Worm (Caenorhabditis elegans): ENCODE results near the gene catp-2.
"Not testable (repeated sequence)": the region's sequence is repeated elsewhere in the genome, so short reads cannot be mapped to it uniquely, and the experiment has no call there.

The catp-2 gene

ce11 chrV:4900020-4900419, 34.5 kb upstream of the catp-2 start, which contains the start of gene ugt-10:
Gene ugt-10 (minus strand): TSS chrV:4900120.
- TF ChIP-seq fkh-10 (GFP tag; optimal IDR thresholded peaks at IDR 0.05); unc-62 (GFP tag; optimal IDR thresholded peaks at IDR 0.05); pqm-1 (tag; optimal IDR thresholded peaks at IDR 0.05): not testable (repeated sequence)

ce11 chrV:4901074-4901473, 33.4 kb upstream of the catp-2 start, which contains the start of gene ugt-67:
Gene ugt-67 (plus strand): TSS chrV:4901374.
- no peak for TF ChIP-seq jun-1 (tag; optimal IDR thresholded peaks at IDR 0.05)
- no peak for TF ChIP-seq nhr-90 (tag; optimal IDR thresholded peaks at IDR 0.05; ENCODE audit: poor library complexity)

ce11 chrV:4903696-4904095, 30.8 kb upstream of the catp-2 start, which contains the start of gene ugt-8:
Gene ugt-8 (plus strand): TSS chrV:4903930.
- TF ChIP-seq jun-1 (tag; optimal IDR thresholded peaks at IDR 0.05) (no peak), irx-1 (tag; optimal IDR thresholded peaks at IDR 0.05) (no peak), nhr-20 (tag; optimal IDR thresholded peaks at IDR 0.05) (peak; percentile 41), lin-15B (tag; optimal IDR thresholded peaks at IDR 0.05) (no peak), alr-1 (tag; optimal IDR thresholded peaks at IDR 0.05; ENCODE audit: borderline replicate concordance) (no peak), efl-1 (optimal IDR thresholded peaks at IDR 0.05) (no peak), efl-1 (GFP tag; optimal IDR thresholded peaks at IDR 0.05 in 1 of 2) (peak in 1 of 2 experiments; percentile 53), C34B4.2 (tag; optimal IDR thresholded peaks at IDR 0.05) (no peak), ztf-4 (tag; optimal IDR thresholded peaks at IDR 0.05) (no peak), lin-39 (tag; optimal IDR thresholded peaks at IDR 0.05) (no peak), hlh-4 (tag; optimal IDR thresholded peaks at IDR 0.05) (no peak), grh-1 (GFP tag; IDR thresholded peaks at IDR 0.05) (no peak), snu-23 (GFP tag; optimal IDR thresholded peaks at IDR 0.05) (peak; percentile 12), pag-3 (tag; optimal IDR thresholded peaks at IDR 0.05; ENCODE audit: borderline replicate concordance, insufficient read depth) (no peak), mef-2 (tag; optimal IDR thresholded peaks at IDR 0.05) (no peak), nhr-47 (tag; optimal IDR thresholded peaks at IDR 0.05) (no peak), rnt-1 (tag; optimal IDR thresholded peaks at IDR 0.05) (no peak), blmp-1 (tag; optimal IDR thresholded peaks at IDR 0.05) (no peak), nhr-71 (tag; optimal IDR thresholded peaks at IDR 0.05) (no peak)

ce11 chrV:4905953-4906352, 28.6 kb upstream of the catp-2 start, which contains the start of gene ugt-14:
Gene ugt-14 (plus strand): TSS chrV:4906253.
- TF ChIP-seq hlh-4 (tag; optimal IDR thresholded peaks at IDR 0.05) (no peak), nhr-84 (tag; optimal IDR thresholded peaks at IDR 0.05) (no peak), pqm-1 (tag; optimal IDR thresholded peaks at IDR 0.05) (no peak), swsn-7 (tag; optimal IDR thresholded peaks at IDR 0.05) (no peak), jun-1 (tag; optimal IDR thresholded peaks at IDR 0.05) (no peak), pax-3 (tag; optimal IDR thresholded peaks at IDR 0.05) (no peak), lsy-2 (tag; optimal IDR thresholded peaks at IDR 0.05) (no peak), egl-27 (tag; optimal IDR thresholded peaks at IDR 0.05) (no peak), ets-5 (GFP tag; IDR thresholded peaks at IDR 0.05) (no peak), nhr-11 (tag; optimal IDR thresholded peaks at IDR 0.05) (no peak), mep-1 (tag; optimal IDR thresholded peaks at IDR 0.05) (no peak), nhr-76 (tag; optimal IDR thresholded peaks at IDR 0.05) (no peak), ztf-4 (tag; optimal IDR thresholded peaks at IDR 0.05) (no peak)

- TF ChIP-seq snu-23 (GFP tag; optimal IDR thresholded peaks at IDR 0.05) (peak; percentile 48), dsc-1 (tag; optimal IDR thresholded peaks at IDR 0.05) (no peak), efl-3 (GFP tag; optimal IDR thresholded peaks at IDR 0.05) (no peak), elt-2 (tag; optimal IDR thresholded peaks at IDR 0.05) (no peak), unc-30 (tag; optimal IDR thresholded peaks at IDR 0.05) (no peak), lin-15B (tag; optimal IDR thresholded peaks at IDR 0.05) (no peak), nhr-237 (tag; optimal IDR thresholded peaks at IDR 0.05) (no peak), nhr-85 (tag) (peak; percentile 90), ceh-88 (GFP tag; IDR thresholded peaks at IDR 0.05) (no peak), ces-1 (GFP tag; optimal IDR thresholded peaks at IDR 0.05) (no peak), ceh-63 (GFP tag; optimal IDR thresholded peaks at IDR 0.05) (no peak), skn-1 (tag; optimal IDR thresholded peaks at IDR 0.05) (peak; percentile 52), egl-27 (tag; optimal IDR thresholded peaks at IDR 0.05) (no peak), nhr-28 (tag; optimal IDR thresholded peaks at IDR 0.05) (peak; percentile 23), lin-35 (GFP tag; optimal IDR thresholded peaks at IDR 0.05) (no peak), nhr-90 (tag; optimal IDR thresholded peaks at IDR 0.05; ENCODE audit: poor library complexity) (peak; percentile 35), fkh-4 (tag; optimal IDR thresholded peaks at IDR 0.05; ENCODE audit: borderline replicate concordance) (no peak), mdl-1 (tag; optimal IDR thresholded peaks at IDR 0.05) (no peak), nhr-20 (tag; optimal IDR thresholded peaks at IDR 0.05) (peak; percentile 86)
Measured at ce11 chrV:4908591-4908990, 25.9 kb upstream of the catp-2 start, which contains the start of gene ugt-13. Gene ugt-13 (plus strand): TSS chrV:4908884.

All from whole organism, L1 larva.